Fruit fly (Drosophila melanogaster): ENCODE data around the gene wdb.

Gene wdb

DNA sequence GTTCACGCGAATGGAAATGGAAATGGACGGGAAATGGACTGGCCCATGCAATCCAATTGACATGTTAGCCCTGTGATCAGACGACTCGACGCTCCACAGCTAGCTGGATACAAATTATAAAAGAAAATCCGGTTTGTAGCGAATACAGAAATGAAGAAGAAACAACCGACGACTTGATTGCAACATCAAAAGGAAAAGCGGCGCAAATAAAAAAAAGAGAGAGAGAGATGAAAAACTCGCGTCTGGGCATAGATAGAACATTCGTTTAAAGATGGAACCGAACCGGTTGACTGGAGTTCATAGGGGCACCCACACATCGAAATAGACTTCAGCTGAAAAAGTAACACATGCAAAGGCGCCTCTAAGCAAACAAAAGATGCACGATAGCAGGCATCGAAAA, 26.2 kb downstream of the wdb start:
- TF ChIP-seq noc (tag; optimal IDR thresholded peaks at IDR 0.05): no peak

DNA sequence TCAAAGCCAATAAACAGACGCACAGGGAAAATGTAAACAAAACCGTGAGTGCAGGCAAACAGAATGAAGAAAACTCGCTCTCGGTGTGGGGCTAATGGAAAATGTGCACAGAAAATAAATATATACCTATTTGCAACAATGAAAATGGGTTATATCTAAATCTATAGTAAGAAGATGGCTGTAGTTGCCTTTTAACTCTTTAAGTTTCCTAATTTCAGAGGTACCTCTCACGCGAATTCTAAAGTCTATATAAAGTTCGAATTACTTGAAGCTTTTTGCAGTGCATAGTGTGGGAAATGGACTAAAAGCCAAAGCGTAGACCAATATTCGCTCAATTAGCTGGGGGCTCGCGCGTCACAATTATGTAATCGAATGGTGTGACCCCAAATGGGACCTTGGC, 27.1 kb downstream of the wdb start:
- TF ChIP-seq noc (tag; optimal IDR thresholded peaks at IDR 0.05): no peak

DNA sequence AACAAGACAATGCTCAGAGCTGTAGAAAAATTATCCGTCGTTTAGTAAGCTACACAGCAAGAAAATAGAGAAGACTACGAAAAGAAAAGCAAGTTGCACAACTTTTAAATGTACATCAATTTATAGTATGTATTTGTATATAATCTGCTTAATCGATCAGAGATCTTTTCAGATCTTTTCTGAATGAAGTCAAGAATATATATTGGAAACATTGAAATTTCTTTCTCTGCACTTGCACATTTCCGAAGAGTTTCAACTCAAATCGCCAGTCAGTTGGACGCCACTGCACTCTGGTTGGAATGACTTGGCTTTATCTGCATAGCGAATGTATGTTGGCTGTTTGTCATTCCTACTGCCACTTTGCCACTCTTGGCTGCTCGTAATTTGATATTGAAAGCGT, 28.1 kb downstream of the wdb start:
- no peak for TF ChIP-seq noc (tag; optimal IDR thresholded peaks at IDR 0.05)

DNA sequence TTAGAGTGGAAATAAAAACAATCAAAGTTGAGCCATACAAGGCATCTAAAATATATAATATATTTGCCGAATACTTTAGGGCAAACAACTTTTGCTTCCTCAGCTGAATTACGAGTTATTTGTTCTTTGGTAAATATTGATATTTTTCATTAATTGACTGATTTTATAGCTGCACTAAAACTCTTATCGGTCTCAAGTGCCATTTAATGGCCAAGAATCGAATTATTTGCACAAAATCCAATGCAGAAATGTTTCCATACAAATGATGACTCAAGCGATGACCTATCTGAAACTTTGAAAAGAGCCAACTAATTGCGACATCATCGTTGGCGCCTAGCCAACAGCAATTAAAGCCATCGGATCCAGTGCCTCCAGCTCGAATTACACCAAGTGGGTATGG, 28.7 kb downstream of the wdb start:
- no peak for TF ChIP-seq noc (tag; optimal IDR thresholded peaks at IDR 0.05)

DNA sequence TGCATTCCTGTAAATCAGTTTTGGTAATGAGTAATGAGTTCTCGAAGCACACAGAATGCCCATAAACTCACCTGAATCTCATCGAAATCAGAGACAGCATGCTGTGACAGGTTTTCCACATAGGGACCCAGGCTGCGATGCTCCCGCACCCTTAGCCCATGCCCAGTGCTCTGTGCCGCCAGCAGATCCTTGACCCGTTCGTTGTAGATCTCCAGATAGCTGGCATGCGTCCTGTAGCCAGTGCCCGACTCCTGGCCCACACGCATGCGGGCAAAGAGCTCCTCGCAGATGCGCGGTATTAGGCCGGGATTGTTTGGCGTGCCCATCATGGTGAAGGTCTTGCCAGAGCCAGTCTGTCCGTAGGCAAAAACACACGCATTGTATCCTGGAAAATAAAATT, 29.3 kb downstream of the wdb start:
- TF ChIP-seq noc (tag; optimal IDR thresholded peaks at IDR 0.05): no peak

DNA sequence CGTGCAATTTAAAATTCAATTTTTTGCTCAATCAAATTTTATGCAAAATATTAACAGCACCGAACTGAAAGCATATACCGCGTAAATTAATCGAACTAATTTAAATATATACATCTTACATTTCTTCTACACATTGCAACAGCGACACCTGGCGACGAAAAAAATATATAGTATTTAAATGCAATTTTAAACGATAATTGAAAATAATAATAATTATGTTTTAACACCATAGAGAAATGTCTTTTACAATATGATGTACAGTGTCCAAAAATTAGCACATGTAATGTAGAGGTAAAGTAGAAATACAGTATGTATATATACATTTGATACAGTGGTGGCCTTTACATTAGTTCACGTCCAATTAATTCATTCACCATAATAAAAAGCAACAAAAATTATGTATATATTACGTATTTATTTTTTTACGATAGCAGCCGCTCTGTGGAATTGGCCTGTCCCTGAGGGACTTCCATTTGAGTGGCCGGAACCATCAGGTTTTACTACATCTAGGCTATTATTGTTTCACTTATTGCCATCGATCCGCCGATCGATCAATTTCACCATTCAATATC, 34.6 kb downstream of the wdb start:
- no peak for TF ChIP-seq noc (tag; optimal IDR thresholded peaks at IDR 0.05)

DNA sequence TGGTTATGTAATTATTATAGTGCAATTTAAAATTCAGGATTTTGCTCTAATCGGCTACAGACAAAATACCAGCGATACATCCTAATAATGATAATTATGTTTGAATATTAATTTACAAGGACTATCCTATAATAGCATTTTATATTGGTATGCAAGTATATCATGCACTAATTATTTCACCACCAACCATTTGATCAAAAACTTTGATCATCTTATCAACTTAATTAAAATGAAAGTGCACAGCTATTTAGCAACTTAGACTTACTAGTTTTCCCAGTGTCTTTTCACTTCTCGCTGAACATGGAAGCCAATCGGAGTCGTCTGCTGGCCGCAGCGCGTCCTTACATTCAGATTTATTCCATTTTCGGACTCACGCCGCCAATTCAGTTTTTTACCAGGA, 36.3 kb downstream of the wdb start, which contains the start of gene Gr98d:
Gene Gr98d, plus strand, starts transcription at position 301 of the 400 bp plus-strand sequence.
- TF ChIP-seq noc (tag; optimal IDR thresholded peaks at IDR 0.05): no peak

DNA sequence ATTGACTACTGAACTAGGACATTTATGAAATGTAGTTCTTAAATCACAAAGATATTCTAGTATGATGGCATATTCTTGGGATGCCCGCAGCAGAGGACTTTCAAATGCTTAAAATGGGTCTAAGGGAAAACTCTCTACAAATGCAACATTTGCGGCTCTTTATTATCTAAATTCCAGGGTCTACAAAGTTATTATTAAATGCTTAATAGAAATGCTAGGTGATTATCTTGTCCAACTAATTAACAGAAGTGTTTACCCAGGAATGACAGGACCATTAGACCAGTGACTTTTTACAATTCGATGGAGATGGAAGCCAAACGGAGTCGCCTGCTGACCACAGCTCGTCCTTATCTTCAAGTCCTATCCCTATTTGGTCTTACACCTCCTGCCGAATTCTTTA, 37.9 kb downstream of the wdb start, which contains the start of gene Gr98c:
Gene Gr98c, plus strand, starts transcription at position 301 of the 400 bp plus-strand sequence.
- no peak for TF ChIP-seq noc (tag; optimal IDR thresholded peaks at IDR 0.05)

DNA sequence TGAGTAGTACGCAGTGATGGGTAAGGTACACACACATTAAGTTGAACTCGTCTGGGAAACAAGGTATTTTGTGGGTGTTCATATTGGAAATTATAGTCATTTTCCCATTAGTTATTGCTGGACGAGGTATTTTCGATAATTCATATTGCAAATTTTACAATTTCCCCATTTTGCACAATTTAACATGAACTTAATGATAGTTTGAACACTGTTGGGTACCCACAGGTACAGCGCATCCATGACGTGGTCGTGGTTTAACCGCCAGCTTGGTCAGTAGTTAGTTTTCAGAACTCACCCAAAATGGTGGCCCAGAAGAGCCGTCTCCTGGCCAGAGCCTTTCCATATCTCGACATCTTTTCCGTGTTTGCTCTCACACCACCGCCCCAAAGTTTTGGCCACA, 39.8 kb downstream of the wdb start, which contains the start of gene Gr98b:
Gene Gr98b, plus strand, starts transcription at position 301 of the 400 bp plus-strand sequence.
- TF ChIP-seq noc (tag; optimal IDR thresholded peaks at IDR 0.05): no peak

DNA sequence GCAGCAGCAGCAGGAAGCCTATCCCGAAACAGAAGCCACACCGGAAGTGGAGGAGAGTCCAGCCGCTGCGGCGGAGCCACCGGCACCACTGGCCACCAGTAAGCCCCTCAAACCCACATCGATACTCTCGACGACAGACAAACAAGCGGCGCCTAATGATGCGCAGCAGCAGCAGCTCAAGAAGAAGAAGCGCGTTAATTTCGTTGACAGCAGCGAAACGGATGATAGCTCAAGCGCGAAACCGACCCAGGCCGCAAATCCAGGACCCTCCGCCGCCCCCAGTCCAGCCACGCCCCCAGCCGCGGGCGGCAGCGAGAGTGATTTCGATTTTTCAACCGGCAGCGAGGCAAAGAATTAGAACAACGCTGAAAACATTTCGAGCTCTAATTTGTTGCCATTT, 48.8 kb downstream of the wdb start:
- TF ChIP-seq noc (tag; optimal IDR thresholded peaks at IDR 0.05): no peak

DNA sequence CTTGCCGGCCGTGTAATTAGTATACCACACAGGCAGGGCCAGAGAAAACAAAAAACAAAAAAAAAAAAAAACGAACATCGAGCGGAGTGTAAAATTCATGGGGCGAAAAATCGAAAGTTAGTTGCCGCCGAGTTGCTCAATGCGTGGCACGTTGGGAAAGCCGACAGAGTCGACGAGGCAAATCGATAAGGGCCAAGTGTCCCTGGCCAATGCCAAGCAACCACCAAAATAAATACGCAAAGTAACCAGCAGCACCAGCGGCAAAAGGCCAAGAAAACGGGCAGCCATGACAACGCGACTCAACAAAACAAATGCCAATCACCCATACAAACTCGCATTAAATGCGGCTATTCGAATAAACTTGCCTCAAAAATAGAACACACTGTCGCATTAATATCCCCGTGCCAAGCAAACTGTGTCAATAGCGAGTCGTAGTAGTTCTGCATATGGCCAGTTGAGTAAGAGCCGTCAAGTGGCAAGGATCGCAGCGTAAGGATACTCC, 61.6 kb downstream of the wdb start, which contains the start of gene CG12885:
Gene CG12885, plus strand, starts transcription at position 452 of the 502 bp plus-strand sequence.
- TF ChIP-seq noc (tag; optimal IDR thresholded peaks at IDR 0.05): no peak

DNA sequence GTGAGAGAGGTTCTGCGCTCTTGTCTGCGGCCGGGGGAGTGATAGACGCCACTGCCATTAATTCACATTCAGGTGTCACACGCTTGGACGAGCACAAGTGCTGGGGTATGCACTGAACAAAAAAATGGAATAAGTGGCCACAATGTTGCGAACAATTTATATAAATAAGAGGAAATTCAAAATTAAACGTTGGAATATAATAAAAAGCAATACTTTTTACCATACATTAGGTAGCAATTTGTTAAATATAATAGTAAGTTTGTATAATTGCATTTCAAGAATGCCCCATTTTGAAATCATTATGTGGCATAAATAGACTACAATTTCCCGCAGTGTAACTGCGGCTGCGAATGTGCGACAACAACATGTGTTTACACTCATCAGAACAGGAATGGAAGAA, 62.2 kb downstream of the wdb start:
- TF ChIP-seq noc (tag; optimal IDR thresholded peaks at IDR 0.05): no peak

DNA sequence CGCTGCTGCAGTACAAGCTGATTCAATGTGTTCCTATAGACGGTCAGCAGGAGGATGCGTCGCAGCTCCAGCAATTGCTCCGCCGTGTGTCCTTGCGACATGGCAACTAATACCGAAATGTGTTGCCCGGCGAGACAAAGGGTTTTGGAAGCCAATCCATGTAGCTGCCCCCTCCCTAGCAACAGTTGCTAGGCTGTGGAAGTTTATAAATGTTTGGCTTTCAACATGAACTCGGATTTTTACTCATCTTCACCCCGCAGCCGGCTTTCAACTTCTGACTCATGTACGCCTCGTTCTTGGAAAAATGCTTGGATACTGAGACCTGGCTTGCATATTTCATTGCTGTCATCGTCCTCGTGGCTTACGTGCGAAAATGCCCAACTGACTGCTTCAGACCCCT, 64.9 kb downstream of the wdb start, which contains the start of gene CG13972:
Gene CG13972, minus strand, starts transcription at position 101 of the 400 bp plus-strand sequence.
- no peak for TF ChIP-seq noc (tag; optimal IDR thresholded peaks at IDR 0.05)
